Worm (Caenorhabditis elegans): Measurements from ENCODE around the gene F13H8.12.

The F13H8.12 gene

DNA sequence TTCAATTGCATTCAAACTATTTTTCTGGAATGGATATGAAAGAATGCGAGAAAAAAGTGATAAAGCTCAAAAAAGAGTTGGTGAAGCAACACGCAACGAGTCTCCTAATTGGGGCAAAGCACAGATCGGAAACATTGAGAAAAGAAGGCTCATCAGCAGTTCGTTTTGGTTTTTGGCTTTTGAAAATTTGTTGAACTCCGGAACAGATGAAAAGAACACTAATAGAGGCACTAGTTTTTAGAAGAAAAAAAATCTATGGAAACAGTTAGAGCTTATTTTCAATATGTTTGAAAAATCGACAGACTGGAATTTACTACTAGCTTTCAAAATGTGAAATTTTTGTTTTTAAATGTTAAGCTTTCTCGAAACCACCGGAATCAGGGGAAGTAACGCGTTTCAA lies 49.6 kb downstream of the F13H8.12 start (continued):
- TF ChIP-seq egl-18 (GFP tag; IDR thresholded peaks at IDR 0.05) (no peak), C06A6.2 (GFP tag; conservative IDR thresholded peaks at IDR 0.05) (no peak), F57A8.1 (GFP tag; optimal IDR thresholded peaks at IDR 0.05) (no peak), Y79H2A.3 (GFP tag; conservative IDR thresholded peaks at IDR 0.05) (no peak), ztf-25 (GFP tag; IDR thresholded peaks at IDR 0.05) (no peak)
